Fruit fly (Drosophila melanogaster) whole organism, embryonic: Measurements from ENCODE around the gene Prosbeta2R2.

Experiments used
- Bteb2 ChIP-seq: fragments of 200-800 bp; sonication (Bioruptor generic); optimal IDR thresholded peaks from 2 replicates; lab custom pipeline; 2016; ENCODE audit warnings: missing biosample characterization, missing genetic modification characterization
- CG10274 ChIP-seq: fragments of 200-800 bp; sonication (Bioruptor generic); optimal IDR thresholded peaks from 3 replicates; lab custom pipeline; 2017; ENCODE audit warnings: missing biosample characterization, mild to moderate bottlenecking, missing genetic modification characterization
- CG10431 ChIP-seq: fragments of 200-800 bp; sonication (Bioruptor generic); optimal IDR thresholded peaks from 3 replicates; lab custom pipeline; 2018; ENCODE audit warnings: missing biosample characterization, mild to moderate bottlenecking, missing genetic modification characterization
- CG10462 ChIP-seq: fragments of 200-800 bp; sonication (Bioruptor generic); optimal IDR thresholded peaks from 2 replicates; lab custom pipeline; 2016; ENCODE audit warnings: missing biosample characterization, missing genetic modification characterization
- CG10654 ChIP-seq: fragments of 200-800 bp; sonication (Bioruptor generic); optimal IDR thresholded peaks from 2 replicates; lab custom pipeline; 2016; ENCODE audit warnings: missing biosample characterization, missing genetic modification characterization
- CG11504 ChIP-seq: fragments of 200-800 bp; sonication (Bioruptor generic); optimal IDR thresholded peaks from 3 replicates; lab custom pipeline; 2019; ENCODE audit warnings: missing biosample characterization, mild to moderate bottlenecking, missing genetic modification characterization, moderate library complexity
- CG11696 ChIP-seq: fragments of 200-800 bp; sonication (Bioruptor generic); IDR thresholded peaks from 2 replicates; pipeline ENCODE4 v1.3.6; 2022; ENCODE audit warnings: missing biosample characterization, missing genetic modification characterization
- CG12744 ChIP-seq: fragments of 200-800 bp; sonication (Bioruptor generic); optimal IDR thresholded peaks from 2 replicates; lab custom pipeline; 2016; ENCODE audit warnings: missing biosample characterization, missing genetic modification characterization
- CG12769 ChIP-seq: fragments of 200-800 bp; sonication (Bioruptor generic); optimal IDR thresholded peaks from 2 replicates; lab custom pipeline; 2019; ENCODE audit warnings: missing biosample characterization, mild to moderate bottlenecking, missing genetic modification characterization, moderate library complexity
- CG13424 ChIP-seq: fragments of 200-800 bp; sonication (Bioruptor generic); optimal IDR thresholded peaks from 2 replicates; lab custom pipeline; 2019; ENCODE audit warnings: missing biosample characterization, mild to moderate bottlenecking, missing genetic modification characterization, moderate library complexity
- CG1603 ChIP-seq: fragments of 200-800 bp; sonication (Bioruptor generic); optimal IDR thresholded peaks from 2 replicates; lab custom pipeline; 2019; ENCODE audit warnings: missing biosample characterization, mild to moderate bottlenecking, missing genetic modification characterization, moderate library complexity
- CG30403 ChIP-seq: fragments of 200-800 bp; sonication (Bioruptor generic); optimal IDR thresholded peaks from 3 replicates; lab custom pipeline; 2016; ENCODE audit warnings: missing biosample characterization, missing genetic modification characterization
- CG32532 ChIP-seq: fragments of 200-800 bp; sonication (Bioruptor generic); IDR thresholded peaks from 2 replicates; pipeline ENCODE4 v1.3.6; 2022; ENCODE audit warnings: missing biosample characterization, missing genetic modification characterization
- CG3726 ChIP-seq: fragments of 200-800 bp; sonication (Bioruptor generic); IDR thresholded peaks from 3 replicates; pipeline ENCODE4, ENCODE4 v1.3.6; 2022; ENCODE audit warnings: missing biosample characterization, missing genetic modification characterization
- CG4424 ChIP-seq: fragments of 200-800 bp; sonication (Bioruptor generic); optimal IDR thresholded peaks from 3 replicates; lab custom pipeline; 2016; ENCODE audit warnings: missing biosample characterization, missing genetic modification characterization
- CG4707 ChIP-seq: fragments of 200-800 bp; sonication (Bioruptor generic); optimal IDR thresholded peaks from 2 replicates; lab custom pipeline; 2018; ENCODE audit warnings: missing biosample characterization, mild to moderate bottlenecking, missing genetic modification characterization, moderate library complexity
- CG5953 ChIP-seq: fragments of 200-800 bp; sonication (Bioruptor generic); IDR thresholded peaks from 2 replicates; pipeline ENCODE4 v1.3.6; 2022; ENCODE audit warnings: missing biosample characterization, missing genetic modification characterization
- CG6683 ChIP-seq: fragments of 200-800 bp; sonication (Bioruptor generic); optimal IDR thresholded peaks from 2 replicates; lab custom pipeline; 2017; ENCODE audit warnings: missing biosample characterization, mild to moderate bottlenecking, missing genetic modification characterization, missing genetic modification reagents
- CG7786 ChIP-seq: fragments of 200-800 bp; sonication (Bioruptor generic); optimal IDR thresholded peaks from 2 replicates; lab custom pipeline; 2016; ENCODE audit warnings: missing biosample characterization, missing genetic modification characterization
- D ChIP-seq, 2 experiments: fragments of 200-800 bp in 1 of 2; fragments of >200 bp in 1 of 2; sonication (Bioruptor generic) in 1 of 2; optimal IDR thresholded peaks; 2 replicates in 1 of 2; 3 replicates in 1 of 2; lab custom pipeline; 2017; ENCODE audit warnings: mild to moderate bottlenecking in 1 of 2, missing biosample characterization in 1 of 2, missing genetic modification characterization in 1 of 2, missing genetic modification reagents in 1 of 2
- E2f1 ChIP-seq: fragments of 200-800 bp; sonication (Bioruptor generic); IDR thresholded peaks from 2 replicates; pipeline ENCODE4 v1.3.6; 2022; ENCODE audit warnings: missing biosample characterization, missing genetic modification characterization
- Fer1 ChIP-seq: fragments of 200-800 bp; sonication (Bioruptor generic); optimal IDR thresholded peaks from 2 replicates; lab custom pipeline; 2017; ENCODE audit warnings: missing biosample characterization, mild to moderate bottlenecking, missing genetic modification characterization
- Hr51 ChIP-seq, 2 experiments: fragments of 200-800 bp; sonication (Bioruptor generic); optimal IDR thresholded peaks; 2 replicates in 1 of 2; 3 replicates in 1 of 2; lab custom pipeline; 2016 to 2018; ENCODE audit warnings: missing biosample characterization in 2 of 2, missing genetic modification characterization in 2 of 2, mild to moderate bottlenecking in 1 of 2, moderate library complexity in 1 of 2
- Hr78 ChIP-seq, 2 experiments: fragments of 200-800 bp in 1 of 2; fragments of >200 bp in 1 of 2; sonication (Bioruptor generic) in 1 of 2; optimal IDR thresholded peaks; 2 replicates each; lab custom pipeline; 2017 to 2019; ENCODE audit warnings: missing biosample characterization in 2 of 2, missing genetic modification characterization in 2 of 2, mild to moderate bottlenecking in 1 of 2, moderate library complexity in 1 of 2
- Pdp1 ChIP-seq, 2 experiments: fragments of 200-800 bp; sonication (Bioruptor generic); optimal IDR thresholded peaks; 3 replicates each; lab custom pipeline; 2016; ENCODE audit warnings: missing biosample characterization in 2 of 2, missing genetic modification characterization in 2 of 2, mild to moderate bottlenecking in 1 of 2, moderate library complexity in 1 of 2
- Ptx1 ChIP-seq: fragments of 200-800 bp; sonication (Bioruptor generic); IDR thresholded peaks from 2 replicates; pipeline ENCODE4 v1.3.6; 2022; ENCODE audit warnings: missing biosample characterization, missing genetic modification characterization
- Sry-β ChIP-seq: fragments of 200-800 bp; sonication (Bioruptor generic); optimal IDR thresholded peaks from 2 replicates; lab custom pipeline; 2018; ENCODE audit warnings: missing biosample characterization, mild to moderate bottlenecking, missing genetic modification characterization, moderate library complexity
- Tbp ChIP-seq: fragments of >200 bp; optimal IDR thresholded peaks from 2 replicates; lab custom pipeline; 2018; ENCODE audit warnings: missing biosample characterization, missing genetic modification characterization
- YL-1 ChIP-seq: fragments of 200-800 bp; sonication (Bioruptor generic); optimal IDR thresholded peaks from 3 replicates; lab custom pipeline; 2017; ENCODE audit warnings: missing biosample characterization, mild to moderate bottlenecking, missing genetic modification characterization
- abd-A ChIP-seq: fragments of 200-800 bp; sonication (Bioruptor generic); optimal IDR thresholded peaks from 3 replicates; lab custom pipeline; 2019; ENCODE audit warnings: missing biosample characterization, mild to moderate bottlenecking, missing genetic modification characterization, moderate library complexity
- chinmo ChIP-seq: fragments of 200-800 bp; sonication (Bioruptor generic); IDR thresholded peaks from 4 replicates; pipeline ENCODE4 v1.3.6; 2022; ENCODE audit warnings: missing biosample characterization, missing genetic modification characterization; ENCODE audit not compliant: partially characterized antibody
- crc ChIP-seq: fragments of 200-800 bp; sonication (Bioruptor generic); optimal IDR thresholded peaks from 2 replicates; lab custom pipeline; 2016; ENCODE audit warnings: missing biosample characterization, missing genetic modification characterization
- exex ChIP-seq: fragments of 200-800 bp; sonication (Bioruptor generic); optimal IDR thresholded peaks from 4 replicates; lab custom pipeline; 2018; ENCODE audit warnings: missing biosample characterization, mild to moderate bottlenecking, missing genetic modification characterization, moderate library complexity
- grn ChIP-seq: fragments of 200-800 bp; sonication (Bioruptor generic); optimal IDR thresholded peaks from 3 replicates; lab custom pipeline; 2017; ENCODE audit warnings: missing biosample characterization, missing genetic modification characterization
- hkb ChIP-seq, 2 experiments: fragments of 200-800 bp in 1 of 2; fragments of >200 bp in 1 of 2; sonication (Bioruptor generic) in 1 of 2; IDR thresholded peaks in 1 of 2; optimal IDR thresholded peaks in 1 of 2; 2 replicates each; pipeline versions ENCODE4 v1.3.6 to Lab custom; 2017 to 2022; ENCODE audit warnings: missing biosample characterization in 1 of 2, missing genetic modification characterization in 1 of 2
- mirr ChIP-seq: fragments of 200-800 bp; sonication (Bioruptor generic); optimal IDR thresholded peaks from 3 replicates; lab custom pipeline; 2018; ENCODE audit warnings: missing biosample characterization, mild to moderate bottlenecking, missing genetic modification characterization
- nom ChIP-seq: fragments of 200-800 bp; sonication (Bioruptor generic); optimal IDR thresholded peaks from 2 replicates; lab custom pipeline; 2017; ENCODE audit warnings: missing biosample characterization, missing genetic modification characterization, mild to moderate bottlenecking, moderate library complexity, missing genetic modification reagents
- oc ChIP-seq: fragments of 200-800 bp; sonication (Bioruptor generic); optimal IDR thresholded peaks from 2 replicates; lab custom pipeline; 2018; ENCODE audit warnings: missing biosample characterization, mild to moderate bottlenecking, missing genetic modification characterization, moderate library complexity
- p53 ChIP-seq: fragments of 200-800 bp; sonication (Bioruptor generic); optimal IDR thresholded peaks from 2 replicates; lab custom pipeline; 2016; ENCODE audit warnings: missing biosample characterization, missing genetic modification characterization
- sd ChIP-seq: fragments of 200-800 bp; sonication (Bioruptor generic); optimal IDR thresholded peaks from 3 replicates; lab custom pipeline; 2018; ENCODE audit warnings: missing biosample characterization, mild to moderate bottlenecking, missing genetic modification characterization, moderate library complexity
- vfl ChIP-seq: fragments of 200-800 bp; sonication (Bioruptor generic); optimal IDR thresholded peaks from 2 replicates; lab custom pipeline; 2016; ENCODE audit warnings: missing biosample characterization, missing genetic modification characterization
- vvl ChIP-seq: fragments of 200-800 bp; sonication (Bioruptor generic); IDR thresholded peaks from 2 replicates; pipeline ENCODE4 v1.3.6; 2022; ENCODE audit warnings: missing biosample characterization, missing genetic modification characterization
- z ChIP-seq: fragments of 200-800 bp; sonication (Bioruptor generic); IDR thresholded peaks from 3 replicates; pipeline ENCODE4 v1.3.6; 2022; ENCODE audit warnings: missing biosample characterization, missing genetic modification characterization
- zen2 ChIP-seq: fragments of 200-800 bp; sonication (Bioruptor generic); IDR thresholded peaks from 3 replicates; pipeline ENCODE4 v1.3.6; 2022; ENCODE audit warnings: missing biosample characterization, missing genetic modification characterization; ENCODE audit not compliant: partially characterized antibody
- zfh1 ChIP-seq: fragments of 200-800 bp; sonication (Bioruptor generic); IDR thresholded peaks from 3 replicates; pipeline ENCODE4 v1.3.6; 2022; ENCODE audit warnings: missing biosample characterization, missing genetic modification characterization

The Prosbeta2R2 gene

DNA sequence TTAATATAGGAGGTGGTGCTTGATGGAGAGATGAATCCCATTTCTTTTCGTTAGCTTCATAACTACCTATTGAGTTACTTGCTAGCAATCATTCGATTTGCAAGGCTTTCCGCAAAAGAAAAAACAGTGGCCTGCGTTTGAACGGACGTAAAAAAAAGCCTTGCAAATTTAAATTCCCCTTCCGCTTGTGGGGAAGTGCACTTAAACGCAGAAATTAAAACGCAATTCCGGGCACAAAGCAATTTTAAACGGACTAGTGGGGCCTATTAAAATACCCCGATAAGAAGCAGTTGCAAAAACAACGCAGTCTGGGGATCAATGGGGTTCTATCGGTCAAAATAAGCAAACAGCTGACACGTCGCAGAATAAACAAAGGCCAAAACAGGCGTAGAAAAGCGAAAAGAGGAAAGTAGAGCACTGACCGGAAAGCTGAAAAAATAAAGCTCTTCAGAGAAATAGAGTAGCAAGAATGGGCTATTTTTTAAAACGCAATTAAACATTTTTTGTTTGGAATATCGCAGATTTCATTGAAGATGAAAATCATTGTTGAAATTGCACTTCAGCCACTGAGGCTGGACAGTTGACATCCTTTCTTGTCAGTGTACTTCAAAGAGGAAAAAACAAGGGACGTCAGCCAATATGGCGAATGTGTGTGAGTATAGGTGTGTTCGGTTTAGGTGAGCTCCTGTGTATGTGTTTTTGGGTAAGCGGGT, 31.4 kb upstream of the Prosbeta2R2 start (continued):
- peak; percentile 16 for TF ChIP-seq CG1603
- no peak for TF ChIP-seq YL-1 (GFP tag; lab: Kevin White, UChicago)
- TF ChIP-seq p53 (GFP tag; lab: Kevin White, UChicago): no peak
- TF ChIP-seq CG6683: no peak
- TF ChIP-seq CG32532 (GFP tag; lab: Robert Waterston, UW): no peak
- TF ChIP-seq CG7786 (GFP tag; lab: Kevin White, UChicago): peak; percentile 22
- no peak for TF ChIP-seq CG5953
- TF ChIP-seq hkb (optimal IDR thresholded peaks at IDR 0.05; lab: Kevin White, UChicago): no peak
- TF ChIP-seq hkb (GFP tag; IDR thresholded peaks at IDR 0.05; lab: Robert Waterston, UW): peak; percentile 34; the same call in 1 of the 2 replicates
- TF ChIP-seq CG4424 (GFP tag; lab: Kevin White, UChicago): peak; percentile 7
- peak; percentile 7 for TF ChIP-seq nom
- TF ChIP-seq mirr (GFP tag; lab: Kevin White, UChicago): no peak
- TF ChIP-seq CG12744 (GFP tag; lab: Kevin White, UChicago): no peak
- no peak for TF ChIP-seq Sry-β (GFP tag; lab: Kevin White, UChicago)
- TF ChIP-seq CG11504 (tag; lab: Kevin White, UChicago): peak; percentile 5
- TF ChIP-seq, all 482 proteins: peak for 48

DNA sequence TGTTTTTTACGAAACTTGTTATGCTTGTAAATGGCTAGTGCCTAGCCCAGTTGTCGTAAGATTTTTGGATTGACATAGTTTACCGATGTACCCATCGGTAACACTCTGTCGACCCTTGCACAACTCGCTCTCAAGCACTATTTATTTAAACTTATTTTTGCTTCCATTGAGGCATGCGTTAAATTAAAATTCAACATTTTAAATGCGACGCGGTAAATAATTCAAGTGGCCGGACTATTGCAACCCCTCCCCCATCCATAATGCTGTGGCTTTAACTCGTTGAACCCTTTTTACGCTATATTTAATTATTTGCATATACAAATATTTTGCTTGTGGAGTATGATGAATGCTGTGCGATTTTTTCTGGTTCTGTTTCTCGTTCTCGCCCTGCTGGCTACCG, 30.0 kb upstream of the Prosbeta2R2 start:
- no peak for TF ChIP-seq E2f1
- TF ChIP-seq D (optimal IDR thresholded peaks at IDR 0.05; lab: Kevin White, UChicago): no peak
- no peak for TF ChIP-seq D (GFP tag; optimal IDR thresholded peaks at IDR 0.05; lab: Kevin White, UChicago)
- no peak for TF ChIP-seq CG30403 (GFP tag; lab: Kevin White, UChicago)
- no peak for TF ChIP-seq Hr78 (GFP tag; optimal IDR thresholded peaks at IDR 0.05; lab: Kevin White, UChicago)

DNA sequence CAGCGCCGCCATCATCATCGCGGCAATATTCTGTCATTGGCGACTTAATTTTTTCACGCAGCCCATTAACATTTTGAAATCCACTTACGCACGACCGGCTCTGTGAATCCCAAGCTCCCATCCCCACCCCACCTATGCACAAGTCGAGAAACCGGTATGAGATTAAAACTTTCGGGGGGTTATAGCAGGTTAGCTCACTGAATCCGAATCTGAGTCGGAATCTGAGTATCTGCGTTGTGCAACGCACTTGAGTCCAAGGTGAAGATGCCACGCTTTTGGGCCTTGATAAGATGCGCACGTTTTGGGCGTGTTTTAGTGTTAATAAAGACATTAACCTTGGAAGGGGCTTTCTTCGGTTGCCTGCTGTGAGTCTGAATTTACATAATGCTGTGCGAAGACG, 27.6 kb upstream of the Prosbeta2R2 start:
- no peak for TF ChIP-seq CG3726
- TF ChIP-seq chinmo (GFP tag; lab: Robert Waterston, UW): peak; percentile 93; the same call in 3 of the 4 replicates
- 0 out of 3 replicates have a peak, but pooled peaks have one; percentile 49 for TF ChIP-seq zen2
- no peak for TF ChIP-seq CG10462 (GFP tag; lab: Kevin White, UChicago)
- TF ChIP-seq CG11696: no peak
- peak; percentile 57 for TF ChIP-seq CG12769
- TF ChIP-seq CG4707: no peak
- TF ChIP-seq Pdp1 (GFP tag; optimal IDR thresholded peaks at IDR 0.05; lab: Kevin White, UChicago): peak in 1 of 2 experiments; percentile 86
- TF ChIP-seq CG10431: no peak
- peak; percentile 53 for TF ChIP-seq grn (GFP tag; lab: Kevin White, UChicago)
- no peak for TF ChIP-seq exex (tag; lab: Kevin White, UChicago)
- TF ChIP-seq Ptx1 (GFP tag; lab: Robert Waterston, UW): no peak
- no peak for TF ChIP-seq Bteb2 (GFP tag; lab: Kevin White, UChicago)
- peak; percentile 62; the same call in 1 of the 3 replicates for TF ChIP-seq z (GFP tag; lab: Robert Waterston, UW)
- no peak for TF ChIP-seq CG10654
- TF ChIP-seq Tbp (GFP tag; lab: Kevin White, UChicago): no peak
- TF ChIP-seq Hr78 (GFP tag; optimal IDR thresholded peaks at IDR 0.05; lab: Kevin White, UChicago): peak in 1 of 2 experiments; percentile 39
- TF ChIP-seq vfl (GFP tag; lab: Kevin White, UChicago): no peak
- TF ChIP-seq vvl: peak; percentile 33; the same call in 1 of the 2 replicates
- no peak for TF ChIP-seq CG13424 (tag; lab: Kevin White, UChicago)
- TF ChIP-seq sd (tag; lab: Kevin White, UChicago): peak; percentile 43
- TF ChIP-seq zfh1: no peak
- TF ChIP-seq crc: no peak
- no peak for TF ChIP-seq CG10274 (GFP tag; lab: Kevin White, UChicago)
- peak; percentile 20 for TF ChIP-seq abd-A
- TF ChIP-seq oc: peak; percentile 52
- no peak for TF ChIP-seq Hr51 (GFP tag; optimal IDR thresholded peaks at IDR 0.05; lab: Kevin White, UChicago)
- TF ChIP-seq Fer1 (GFP tag; lab: Kevin White, UChicago): no peak
